Fruit fly (Drosophila melanogaster) whole organism, embryonic: Measurements from ENCODE around the gene Rcd2.
A peak's percentile ranks its signal among the peaks of the same experiment; 100 is the strongest.

Experiments
- Bdp1 ChIP-seq: fragments of 200-800 bp; sonication (Bioruptor generic); optimal IDR thresholded peaks from 3 replicates; lab custom pipeline; 2016; ENCODE audit warnings: missing biosample characterization, missing genetic modification characterization
- CG10431 ChIP-seq: fragments of 200-800 bp; sonication (Bioruptor generic); optimal IDR thresholded peaks from 3 replicates; lab custom pipeline; 2018; ENCODE audit warnings: missing biosample characterization, mild to moderate bottlenecking, missing genetic modification characterization
- CG11398 ChIP-seq: fragments of 200-800 bp; sonication (Bioruptor generic); optimal IDR thresholded peaks from 2 replicates; lab custom pipeline; 2016; ENCODE audit warnings: missing biosample characterization, missing genetic modification characterization
- CG11456 ChIP-seq: fragments of 200-800 bp; sonication (Bioruptor generic); IDR thresholded peaks from 3 replicates; pipeline ENCODE4 v1.3.6; 2022; ENCODE audit warnings: missing biosample characterization, missing genetic modification characterization
- CG11504 ChIP-seq: fragments of 200-800 bp; sonication (Bioruptor generic); optimal IDR thresholded peaks from 3 replicates; lab custom pipeline; 2019; ENCODE audit warnings: missing biosample characterization, mild to moderate bottlenecking, missing genetic modification characterization, moderate library complexity
- CG12155 ChIP-seq: fragments of 200-800 bp; sonication (Bioruptor generic); optimal IDR thresholded peaks from 3 replicates; lab custom pipeline; 2016; ENCODE audit warnings: missing biosample characterization, missing genetic modification characterization
- CG12391 ChIP-seq: fragments of 200-800 bp; sonication (Bioruptor generic); optimal IDR thresholded peaks from 3 replicates; lab custom pipeline; 2018; ENCODE audit warnings: missing biosample characterization, mild to moderate bottlenecking, missing genetic modification characterization, moderate library complexity
- CG12942 ChIP-seq: fragments of 200-800 bp; sonication (Bioruptor generic); optimal IDR thresholded peaks from 3 replicates; lab custom pipeline; 2016; ENCODE audit warnings: missing biosample characterization, missing genetic modification characterization
- CG13424 ChIP-seq: fragments of 200-800 bp; sonication (Bioruptor generic); optimal IDR thresholded peaks from 2 replicates; lab custom pipeline; 2019; ENCODE audit warnings: missing biosample characterization, mild to moderate bottlenecking, missing genetic modification characterization, moderate library complexity
- CG14710 ChIP-seq: fragments of 200-800 bp; sonication (Bioruptor generic); optimal IDR thresholded peaks from 3 replicates; lab custom pipeline; 2019; ENCODE audit warnings: missing biosample characterization, mild to moderate bottlenecking, missing genetic modification characterization, moderate library complexity
- CG15696 ChIP-seq: fragments of 200-800 bp; sonication (Bioruptor generic); optimal IDR thresholded peaks from 2 replicates; lab custom pipeline; 2019; ENCODE audit warnings: missing biosample characterization, mild to moderate bottlenecking, missing genetic modification characterization, moderate library complexity
- CG16863 ChIP-seq: fragments of 200-800 bp; sonication (Bioruptor generic); optimal IDR thresholded peaks from 3 replicates; lab custom pipeline; 2016; ENCODE audit warnings: missing biosample characterization, missing genetic modification characterization
- CG17186 ChIP-seq: fragments of 200-800 bp; sonication (Bioruptor generic); optimal IDR thresholded peaks from 3 replicates; lab custom pipeline; 2017; ENCODE audit warnings: missing biosample characterization, missing genetic modification reagents, missing genetic modification characterization
- CG17361 ChIP-seq: fragments of 200-800 bp; sonication (Bioruptor generic); IDR thresholded peaks from 3 replicates; pipeline ENCODE4 v1.3.6; 2022; ENCODE audit warnings: missing biosample characterization, missing genetic modification characterization
- CG17385 ChIP-seq: fragments of 200-800 bp; sonication (Bioruptor generic); optimal IDR thresholded peaks from 3 replicates; lab custom pipeline; 2018; ENCODE audit warnings: missing biosample characterization, mild to moderate bottlenecking, missing genetic modification characterization
- CG18262 ChIP-seq: fragments of 200-800 bp; optimal IDR thresholded peaks from 3 replicates; lab custom pipeline; 2019; ENCODE audit warnings: missing biosample characterization, mild to moderate bottlenecking, missing genetic modification characterization, moderate library complexity
- CG2712 ChIP-seq: fragments of 200-800 bp; optimal IDR thresholded peaks from 3 replicates; lab custom pipeline; 2019; ENCODE audit warnings: missing biosample characterization, mild to moderate bottlenecking, missing genetic modification characterization, moderate library complexity
- CG3847 ChIP-seq: fragments of 200-800 bp; sonication (Bioruptor generic); IDR thresholded peaks from 2 replicates; pipeline ENCODE4 v1.3.6; 2022; ENCODE audit warnings: missing biosample characterization, missing genetic modification characterization
- CG3995 ChIP-seq: fragments of 200-800 bp; sonication (Bioruptor generic); optimal IDR thresholded peaks from 3 replicates; lab custom pipeline; 2016; ENCODE audit warnings: missing biosample characterization, missing genetic modification characterization
- CG5953 ChIP-seq: fragments of 200-800 bp; sonication (Bioruptor generic); IDR thresholded peaks from 2 replicates; pipeline ENCODE4 v1.3.6; 2022; ENCODE audit warnings: missing biosample characterization, missing genetic modification characterization
- CG6791 ChIP-seq: fragments of 200-800 bp; sonication (Bioruptor generic); IDR thresholded peaks from 3 replicates; pipeline ENCODE4 v1.3.6; 2022; ENCODE audit warnings: missing biosample characterization, missing genetic modification characterization; ENCODE audit not compliant: partially characterized antibody
- CG8290 ChIP-seq, 3 experiments: fragments of 200-800 bp; sonication (Bioruptor generic); optimal IDR thresholded peaks; 2 replicates each; lab custom pipeline; 2016 to 2019; ENCODE audit warnings: missing biosample characterization in 3 of 3, missing genetic modification characterization in 3 of 3, mild to moderate bottlenecking in 2 of 3, moderate library complexity in 1 of 3
- CG9727 ChIP-seq: fragments of 200-800 bp; sonication (Bioruptor generic); optimal IDR thresholded peaks from 3 replicates; lab custom pipeline; 2017; ENCODE audit warnings: missing biosample characterization, mild to moderate bottlenecking, missing genetic modification characterization
- CoRest ChIP-seq: fragments of 200-800 bp; sonication (Bioruptor generic); optimal IDR thresholded peaks from 3 replicates; lab custom pipeline; 2018; ENCODE audit warnings: missing biosample characterization, mild to moderate bottlenecking, missing genetic modification characterization, moderate library complexity
- Dfd ChIP-seq, 2 experiments: fragments of >200 bp; optimal IDR thresholded peaks; 2 replicates each; lab custom pipeline; 2017; ENCODE audit warnings: missing biosample characterization in 2 of 2, missing genetic modification characterization in 2 of 2
- E2f2 ChIP-seq: fragments of 200-800 bp; sonication (Bioruptor generic); IDR thresholded peaks from 2 replicates; pipeline ENCODE4 v1.3.6; 2022; ENCODE audit warnings: missing biosample characterization, missing genetic modification characterization
- Ets65A ChIP-seq: fragments of 200-800 bp; sonication (Bioruptor generic); peaks from one replicate; lab custom pipeline; 2016; ENCODE audit warnings: missing biosample characterization, missing genetic modification characterization
- Fer3 ChIP-seq: fragments of 200-800 bp; sonication (Bioruptor generic); optimal IDR thresholded peaks from 2 replicates; lab custom pipeline; 2018; ENCODE audit warnings: missing biosample characterization, mild to moderate bottlenecking, missing genetic modification characterization, moderate library complexity
- Gug ChIP-seq: fragments of 200-800 bp; sonication (Bioruptor generic); IDR thresholded peaks from 4 replicates; pipeline ENCODE4 v1.3.6; 2022; ENCODE audit warnings: missing biosample characterization, missing genetic modification characterization
- HmgZ ChIP-seq: fragments of 200-800 bp; sonication (Bioruptor generic); optimal IDR thresholded peaks from 2 replicates; lab custom pipeline; 2018; ENCODE audit warnings: missing biosample characterization, mild to moderate bottlenecking, missing genetic modification characterization
- Hr51 ChIP-seq, 2 experiments: fragments of 200-800 bp; sonication (Bioruptor generic); optimal IDR thresholded peaks; 2 replicates in 1 of 2; 3 replicates in 1 of 2; lab custom pipeline; 2016 to 2018; ENCODE audit warnings: missing biosample characterization in 2 of 2, missing genetic modification characterization in 2 of 2, mild to moderate bottlenecking in 1 of 2, moderate library complexity in 1 of 2
- Hsf ChIP-seq: fragments of 200-800 bp; sonication (Bioruptor generic); optimal IDR thresholded peaks from 3 replicates; lab custom pipeline; 2016; ENCODE audit warnings: missing biosample characterization, missing genetic modification characterization
- Opbp ChIP-seq: fragments of 200-800 bp; sonication (Bioruptor generic); IDR thresholded peaks from 3 replicates; pipeline ENCODE4 v1.3.6; 2022; ENCODE audit warnings: missing biosample characterization, missing genetic modification characterization; ENCODE audit not compliant: partially characterized antibody
- Pdp1 ChIP-seq, 2 experiments: fragments of 200-800 bp; sonication (Bioruptor generic); optimal IDR thresholded peaks; 3 replicates each; lab custom pipeline; 2016; ENCODE audit warnings: missing biosample characterization in 2 of 2, missing genetic modification characterization in 2 of 2, mild to moderate bottlenecking in 1 of 2, moderate library complexity in 1 of 2
- az2 ChIP-seq: fragments of 200-800 bp; sonication (Bioruptor generic); optimal IDR thresholded peaks from 3 replicates; lab custom pipeline; 2016; ENCODE audit warnings: missing biosample characterization, missing genetic modification characterization
- btn ChIP-seq: fragments of 200-800 bp; sonication (Bioruptor generic); optimal IDR thresholded peaks from 2 replicates; lab custom pipeline; 2016; ENCODE audit warnings: missing biosample characterization, missing genetic modification characterization
- ci ChIP-seq: fragments of 200-800 bp; sonication (Bioruptor generic); IDR thresholded peaks from 3 replicates; pipeline ENCODE4 v1.3.6; 2022; ENCODE audit warnings: missing biosample characterization, missing genetic modification characterization
- corto ChIP-seq: fragments of 200-800 bp; sonication (Bioruptor generic); optimal IDR thresholded peaks from 2 replicates; lab custom pipeline; 2016; ENCODE audit warnings: missing biosample characterization, mild to moderate bottlenecking, missing genetic modification characterization, moderate library complexity
- gem ChIP-seq: fragments of 200-800 bp; sonication (Bioruptor generic); optimal IDR thresholded peaks from 2 replicates; lab custom pipeline; 2019; ENCODE audit warnings: missing biosample characterization, mild to moderate bottlenecking, missing genetic modification characterization, moderate library complexity
- h ChIP-seq: fragments of >200 bp; optimal IDR thresholded peaks from 2 replicates; lab custom pipeline; 2017
- hth ChIP-seq: fragments of >200 bp; optimal IDR thresholded peaks from 2 replicates; lab custom pipeline; 2017; ENCODE audit warnings: inconsistent platforms
- kah ChIP-seq: fragments of 200-800 bp; sonication (Bioruptor generic); optimal IDR thresholded peaks from 2 replicates; lab custom pipeline; 2018; ENCODE audit warnings: missing biosample characterization, mild to moderate bottlenecking, missing genetic modification characterization
- nerfin-1 ChIP-seq: fragments of 200-800 bp; sonication (Bioruptor generic); optimal IDR thresholded peaks from 3 replicates; lab custom pipeline; 2019; ENCODE audit warnings: missing biosample characterization, mild to moderate bottlenecking, missing genetic modification characterization, moderate library complexity
- otp ChIP-seq: fragments of 200-800 bp; sonication (Bioruptor generic); IDR thresholded peaks from 3 replicates; pipeline ENCODE4, ENCODE4 v1.3.6; 2022; ENCODE audit warnings: missing biosample characterization, missing genetic modification characterization
- phol ChIP-seq: fragments of 200-800 bp; sonication (Bioruptor generic); optimal IDR thresholded peaks from 3 replicates; lab custom pipeline; 2018; ENCODE audit warnings: missing biosample characterization, mild to moderate bottlenecking, missing genetic modification characterization, moderate library complexity
- prd ChIP-seq, 3 experiments: fragments of >200 bp in 2 of 3; fragments of 200-800 bp in 1 of 3; sonication (Bioruptor generic) in 1 of 3; optimal IDR thresholded peaks in 2 of 3; IDR thresholded peaks in 1 of 3; 2 replicates in 2 of 3; 3 replicates in 1 of 3; pipeline versions ENCODE4 v1.3.6 to Lab custom; 2017 to 2022; ENCODE audit warnings: missing biosample characterization in 1 of 3, missing genetic modification characterization in 1 of 3
- pzg ChIP-seq: fragments of 200-800 bp; sonication (Bioruptor generic); optimal IDR thresholded peaks from 3 replicates; lab custom pipeline; 2018; ENCODE audit warnings: missing biosample characterization, mild to moderate bottlenecking, missing genetic modification characterization, moderate library complexity
- stwl ChIP-seq: fragments of 200-800 bp; sonication (Bioruptor generic); optimal IDR thresholded peaks from 3 replicates; lab custom pipeline; 2018; ENCODE audit warnings: missing biosample characterization, mild to moderate bottlenecking, missing genetic modification characterization, moderate library complexity
- ttk ChIP-seq: fragments of 200-800 bp; sonication (Bioruptor generic); IDR thresholded peaks from 2 replicates; pipeline ENCODE4 v2.1.2; 2022; ENCODE audit warnings: missing biosample characterization, missing genetic modification characterization
- zen ChIP-seq: fragments of 200-800 bp; sonication (Bioruptor generic); optimal IDR thresholded peaks from 3 replicates; lab custom pipeline; 2018; ENCODE audit warnings: missing biosample characterization, mild to moderate bottlenecking, missing genetic modification characterization, moderate library complexity

Rcd2 gene

DNA sequence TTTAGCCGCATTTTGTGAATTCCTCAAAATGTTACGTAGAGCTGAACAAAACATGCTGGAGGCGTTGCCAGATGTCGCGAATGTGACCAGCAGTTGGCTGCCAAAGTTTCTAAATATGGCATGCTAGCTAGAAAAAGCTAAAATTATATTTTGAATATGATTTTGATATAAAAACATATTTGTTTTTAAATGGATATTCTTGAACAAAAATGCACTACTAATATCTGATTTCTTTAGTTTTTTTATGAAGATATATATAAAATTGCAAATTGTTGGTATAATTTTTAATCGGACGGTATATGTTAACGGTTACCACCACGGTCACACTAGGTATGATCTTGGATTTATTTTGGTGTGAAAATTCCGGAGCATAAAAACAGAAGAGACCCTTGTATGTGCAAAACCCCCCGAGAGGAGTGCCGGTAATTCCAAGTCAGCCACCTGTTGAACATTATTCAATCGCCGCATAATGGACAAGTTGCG, 19.5 kb downstream of the Rcd2 start, which contains the start of the genes mTerf3 and CG5104 (continued):
- TF ChIP-seq az2 (GFP tag; lab: Kevin White, UChicago) (peak; percentile 19), CG6791 (GFP tag; lab: Robert Waterston, UW) (no peak), kah (peak; percentile 77), CG2712 (peak; percentile 42), CoRest (tag; lab: Kevin White, UChicago) (peak; percentile 46), CG14710 (tag; lab: Kevin White, UChicago) (peak; percentile 65), Gug (GFP tag; lab: Robert Waterston, UW) (no peak), CG12391 (tag; lab: Kevin White, UChicago) (peak; percentile 54), phol (tag; lab: Kevin White, UChicago) (peak; percentile 63), CG12155 (no peak), CG15696 (tag; lab: Kevin White, UChicago) (peak; percentile 16), HmgZ (peak; percentile 47), otp (GFP tag; lab: Robert Waterston, UW) (no peak), gem (tag; lab: Kevin White, UChicago) (peak; percentile 56), zen (tag; lab: Kevin White, UChicago) (no peak), E2f2 (GFP tag; lab: Robert Waterston, UW) (peak; percentile 24), pzg (GFP tag; lab: Kevin White, UChicago) (peak; percentile 60), Dfd (GFP tag; optimal IDR thresholded peaks at IDR 0.05; lab: Kevin White, UChicago) (no peak), CG16863 (GFP tag; lab: Kevin White, UChicago) (no peak), CG3847 (GFP tag; lab: Robert Waterston, UW) (peak; percentile 39; the same call in 1 of the 2 replicates), Hr51 (GFP tag; optimal IDR thresholded peaks at IDR 0.05; lab: Kevin White, UChicago) (peak in 1 of 2 experiments; percentile 16), CG3995 (GFP tag; lab: Kevin White, UChicago) (peak; percentile 30), CG10431 (GFP tag; lab: Kevin White, UChicago) (no peak), Pdp1 (GFP tag; optimal IDR thresholded peaks at IDR 0.05; lab: Kevin White, UChicago) (peak in 1 of 2 experiments; percentile 82), Fer3 (tag; lab: Kevin White, UChicago) (no peak), Hsf (GFP tag; lab: Kevin White, UChicago) (peak; percentile 39), CG17385 (GFP tag; lab: Kevin White, UChicago) (no peak), prd (optimal IDR thresholded peaks at IDR 0.05; lab: Kevin White, UChicago) (no peak), prd (GFP tag; IDR thresholded peaks at IDR 0.05; lab: Robert Waterston, UW) (peak; percentile 33; the same call in 1 of the 3 replicates), CG17361 (GFP tag; lab: Robert Waterston, UW) (peak; percentile 40; the same call in 1 of the 3 replicates), hth (lab: Kevin White, UChicago) (no peak), CG11398 (no peak), CG11456 (GFP tag; lab: Robert Waterston, UW) (no peak), h (lab: Kevin White, UChicago) (no peak), CG5953 (GFP tag; lab: Robert Waterston, UW) (no peak), Bdp1 (GFP tag; lab: Kevin White, UChicago) (no peak), CG11504 (tag; lab: Kevin White, UChicago) (peak; percentile 61), stwl (peak; percentile 73), ci (GFP tag; lab: Robert Waterston, UW) (no peak), btn (GFP tag; lab: Kevin White, UChicago) (no peak), corto (no peak), CG12942 (GFP tag; lab: Kevin White, UChicago) (peak; percentile 18), CG13424 (tag; lab: Kevin White, UChicago) (peak; percentile 46), CG9727 (GFP tag; lab: Kevin White, UChicago) (no peak), Opbp (GFP tag; lab: Robert Waterston, UW) (no peak), CG8290 (GFP tag; optimal IDR thresholded peaks at IDR 0.05; lab: Kevin White, UChicago) (peak; percentile 40), CG8290 (tag; optimal IDR thresholded peaks at IDR 0.05; lab: Kevin White, UChicago) (no peak), nerfin-1 (tag; lab: Kevin White, UChicago) (peak; percentile 86), CG18262 (tag; lab: Kevin White, UChicago) (peak; percentile 19), ttk (GFP tag; lab: Robert Waterston, UW) (no peak), CG17186 (no peak), Ets65A (GFP tag; lab: Kevin White, UChicago) (peak; percentile 69)
